Worm (Caenorhabditis elegans) whole organism, L4/young adult: ENCODE results near the gene F09C6.16.

Source experiments
- W03F9.2 ChIP-seq: fragments of 150-350 bp; optimal IDR thresholded peaks from 2 replicates; lab custom pipeline; 2014; ENCODE audit warnings: missing biosample characterization, missing genetic modification characterization
- dao-5 ChIP-seq: sonication (generic microtip); optimal IDR thresholded peaks from 2 replicates; lab custom pipeline; 2016; ENCODE audit warnings: missing genotype, missing genetic modification characterization, moderate library complexity, missing compliant biosample characterization
- him-1 ChIP-seq: sonication (generic microtip); optimal IDR thresholded peaks from 2 replicates; lab custom pipeline; 2016; ENCODE audit warnings: missing genotype, missing genetic modification reagents, missing genetic modification characterization, missing compliant biosample characterization

DNA sequence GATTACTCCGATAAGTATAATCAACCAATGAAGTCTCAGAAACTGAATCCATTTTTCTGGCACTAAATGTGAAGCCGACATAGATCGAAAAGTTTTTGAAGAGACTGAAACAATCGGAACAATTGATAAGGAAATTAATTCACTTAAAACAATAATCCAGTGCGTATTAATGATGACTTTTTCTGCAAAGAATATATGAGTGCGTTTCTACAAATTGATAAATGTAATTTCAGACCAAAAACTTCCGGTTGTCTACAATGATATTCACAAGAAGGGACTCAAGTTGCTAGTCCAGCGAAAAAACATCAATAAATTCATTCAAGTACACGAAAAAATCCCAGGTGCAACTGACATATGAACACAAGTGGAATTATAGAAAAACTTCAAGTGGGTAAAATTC lies 40.0 kb downstream of the F09C6.16 start, which contains the start of gene clec-33:
- TF ChIP-seq him-1 (tag; lab: Kevin White, UChicago) (no peak), dao-5 (no peak), W03F9.2 (tag; lab: Kevin White, UChicago) (no peak)
